Worm (Caenorhabditis elegans): ENCODE results near the gene hap-1.

DNA sequence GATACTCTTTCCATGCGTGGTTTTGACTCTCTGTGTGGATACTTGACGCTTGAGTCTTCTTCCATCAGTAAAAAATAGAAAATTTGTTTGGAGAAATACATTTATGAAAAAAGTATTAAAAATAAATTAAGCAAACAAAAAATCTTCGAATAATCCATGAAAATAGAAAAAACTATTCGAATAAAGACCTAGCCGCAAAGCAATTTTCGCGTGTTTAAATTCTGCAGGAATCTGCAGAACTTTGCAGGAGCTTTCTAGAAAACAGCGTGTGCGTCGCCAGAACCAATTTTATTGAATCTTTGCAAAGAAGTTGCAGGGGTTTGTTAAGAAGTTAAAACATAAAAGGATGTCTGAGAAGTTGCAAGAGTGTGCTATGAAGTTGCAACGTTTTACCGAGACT, 22.5 kb downstream of the hap-1 start, which contains the start of gene ZC395.11:
- TF ChIP-seq ama-1 (optimal IDR thresholded peaks at IDR 0.05) (no peak), hmbx-1 (tag; optimal IDR thresholded peaks at IDR 0.05) (no peak), tbx-11 (GFP tag; IDR thresholded peaks at IDR 0.05) (no peak), ceh-13 (GFP tag; optimal IDR thresholded peaks at IDR 0.05) (no peak)

Measured in whole organism, early embryonic.